Fruit fly (Drosophila melanogaster): ENCODE results near the gene Rcd5.

DNA sequence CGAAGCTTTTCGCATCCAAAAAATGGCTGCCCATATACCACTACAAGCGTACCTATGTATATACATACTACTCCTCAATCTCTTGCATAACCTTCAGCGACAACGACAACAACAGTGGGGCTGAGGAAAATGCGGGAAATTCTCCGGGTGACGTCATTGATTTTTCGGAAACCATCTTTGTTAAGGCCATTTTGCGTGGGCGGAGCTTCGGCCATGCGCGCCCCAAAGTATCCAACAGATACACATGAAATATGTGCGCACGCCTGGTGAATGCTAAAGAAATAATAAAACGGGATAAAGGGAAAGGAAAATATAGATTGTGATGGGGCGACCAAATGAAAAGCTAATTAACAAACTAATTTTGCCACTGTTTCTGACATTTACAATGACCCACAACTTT lies 45.5 kb downstream of the Rcd5 start:
- TF ChIP-seq pan (optimal IDR thresholded peaks at IDR 0.05) (no peak), CG8478 (optimal IDR thresholded peaks at IDR 0.05) (no peak), psq (optimal IDR thresholded peaks at IDR 0.05) (no peak), usp (GFP tag; optimal IDR thresholded peaks at IDR 0.05) (no peak), EcR (GFP tag; optimal IDR thresholded peaks at IDR 0.05) (no peak), Dll (optimal IDR thresholded peaks at IDR 0.05) (no peak)

Measured in whole organism.